Fruit fly (Drosophila melanogaster): ENCODE results near the gene FoxK.

FoxK gene

DNA sequence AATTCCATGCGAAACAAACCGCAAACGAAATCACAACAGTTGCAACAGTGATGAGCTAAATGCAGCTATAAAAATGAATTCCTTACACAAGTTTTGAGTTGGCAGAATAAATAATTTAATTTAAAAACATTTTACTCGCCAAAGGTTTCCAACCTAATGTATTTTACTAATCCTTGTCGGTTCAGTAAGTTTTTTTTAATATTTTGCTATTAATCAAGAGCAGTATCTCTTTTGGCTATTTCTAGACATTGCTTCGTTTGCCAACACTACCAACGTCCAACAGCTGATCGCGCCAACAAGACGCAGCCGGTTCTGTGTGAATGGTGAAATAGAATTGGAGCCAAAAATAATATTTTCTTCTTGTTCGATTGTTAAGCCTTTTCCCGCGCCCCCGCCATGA lies 55.9 kb downstream of the FoxK start, which contains the start of the genes CG32075, CG45101 and SuUR (continued):
- TF ChIP-seq CG6689 (GFP tag; IDR thresholded peaks at IDR 0.05), result peak; percentile 88
- TF ChIP-seq jigr1 (GFP tag; IDR thresholded peaks at IDR 0.05), result peak; percentile 51; the same call in 1 of the 3 replicates
- TF ChIP-seq her (GFP tag; optimal IDR thresholded peaks at IDR 0.05), result peak; percentile 68
- TF ChIP-seq CG1603 (tag; optimal IDR thresholded peaks at IDR 0.05), result peak; percentile 51
- TF ChIP-seq HLH3B (GFP tag; IDR thresholded peaks at IDR 0.05), result peak; percentile 78
- peak; percentile 82 for TF ChIP-seq Atf-2 (GFP tag; optimal IDR thresholded peaks at IDR 0.05)
- TF ChIP-seq CG1233 (GFP tag; optimal IDR thresholded peaks at IDR 0.05), result peak; percentile 68
- no peak for TF ChIP-seq btn (GFP tag; optimal IDR thresholded peaks at IDR 0.05)
- peak; percentile 89 for TF ChIP-seq CG32532 (GFP tag; IDR thresholded peaks at IDR 0.05)
- peak; percentile 94 for TF ChIP-seq tgo (GFP tag; IDR thresholded peaks at IDR 0.05)
- TF ChIP-seq Blimp-1 (GFP tag; optimal IDR thresholded peaks at IDR 0.05), result no peak
- peak; percentile 80 for TF ChIP-seq CG16815 (GFP tag; optimal IDR thresholded peaks at IDR 0.05)
- peak; percentile 88 for TF ChIP-seq Ssrp (tag; optimal IDR thresholded peaks at IDR 0.05)
- TF ChIP-seq sob (GFP tag; IDR thresholded peaks at IDR 0.05), result peak; percentile 88
- TF ChIP-seq CG4854 (GFP tag; optimal IDR thresholded peaks at IDR 0.05), result peak; percentile 84
- peak; percentile 80 for TF ChIP-seq run (tag; optimal IDR thresholded peaks at IDR 0.05)
- TF ChIP-seq CG13424 (tag; optimal IDR thresholded peaks at IDR 0.05), result peak; percentile 90
- TF ChIP-seq Fer3 (tag; optimal IDR thresholded peaks at IDR 0.05), result peak; percentile 74
- peak; percentile 52 for TF ChIP-seq odd (GFP tag; optimal IDR thresholded peaks at IDR 0.05)
- TF ChIP-seq crp (GFP tag; optimal IDR thresholded peaks at IDR 0.05), result peak; percentile 97 to 99
- TF ChIP-seq Neu2 (GFP tag; optimal IDR thresholded peaks at IDR 0.05; ENCODE audit: borderline replicate concordance), result no peak
- peak; percentile 78 for TF ChIP-seq Dek (tag; optimal IDR thresholded peaks at IDR 0.05)
- TF ChIP-seq nmo (GFP tag; optimal IDR thresholded peaks at IDR 0.05), result peak; percentile 90
- peak; percentile 72; the same call in 2 of the 3 replicates for TF ChIP-seq CG14050 (GFP tag; IDR thresholded peaks at IDR 0.05)
- peak; percentile 77 for TF ChIP-seq Fer1 (GFP tag; optimal IDR thresholded peaks at IDR 0.05)
- peak; percentile 76 for TF ChIP-seq CG3995 (GFP tag; optimal IDR thresholded peaks at IDR 0.05)
- TF ChIP-seq gsb (GFP tag; IDR thresholded peaks at IDR 0.05), result peak; percentile 53; the same call in 1 of the 2 replicates
- TF ChIP-seq Adf1 (GFP tag; IDR thresholded peaks at IDR 0.05), result peak; percentile 66
- peak; percentile 75 for TF ChIP-seq B-H1 (GFP tag; IDR thresholded peaks at IDR 0.05)
- TF ChIP-seq crc (GFP tag; optimal IDR thresholded peaks at IDR 0.05), result peak; percentile 73
- TF ChIP-seq Hr51 (GFP tag; optimal IDR thresholded peaks at IDR 0.05), result peak; percentile 83 to 93
- peak; percentile 91 for TF ChIP-seq Dip3 (GFP tag; optimal IDR thresholded peaks at IDR 0.05)
- peak; percentile 88 for TF ChIP-seq CG17829 (tag; optimal IDR thresholded peaks at IDR 0.05)
- TF ChIP-seq CG17328 (GFP tag; IDR thresholded peaks at IDR 0.05), result peak; percentile 89
- TF ChIP-seq CG4282 (GFP tag; optimal IDR thresholded peaks at IDR 0.05), result peak; percentile 74
- TF ChIP-seq CG15514 (GFP tag; optimal IDR thresholded peaks at IDR 0.05), result peak; percentile 78
- peak; percentile 91 to 92 for TF ChIP-seq dpn (GFP tag; optimal IDR thresholded peaks at IDR 0.05)
- peak; percentile 63 for TF ChIP-seq CG14710 (tag; optimal IDR thresholded peaks at IDR 0.05)
- peak in 1 of 2 experiments; percentile 30 for TF ChIP-seq tll (GFP tag; optimal IDR thresholded peaks at IDR 0.05)
- TF ChIP-seq Aef1 (GFP tag; IDR thresholded peaks at IDR 0.05), result peak; percentile 90
- TF ChIP-seq Mad (GFP tag; optimal IDR thresholded peaks at IDR 0.05), result peak; percentile 90
- TF ChIP-seq CG1024 (GFP tag; IDR thresholded peaks at IDR 0.05), result peak; percentile 79
- peak; percentile 99 for TF ChIP-seq Ets65A (GFP tag)
- peak; percentile 88 for TF ChIP-seq al (GFP tag; IDR thresholded peaks at IDR 0.05)
- peak; percentile 87 for TF ChIP-seq Bteb2 (GFP tag; optimal IDR thresholded peaks at IDR 0.05)
- TF ChIP-seq Antp (GFP tag; optimal IDR thresholded peaks at IDR 0.05), result peak; percentile 84
- peak; percentile 69 for TF ChIP-seq dmrt99B (tag; optimal IDR thresholded peaks at IDR 0.05)
- TF ChIP-seq CG34224 (GFP tag; IDR thresholded peaks at IDR 0.05; ENCODE audit: partially characterized antibody), result no peak
- no peak for TF ChIP-seq Trl (optimal IDR thresholded peaks at IDR 0.05)
- TF ChIP-seq Trl (GFP tag; optimal IDR thresholded peaks at IDR 0.05), result peak; percentile 93
- peak; percentile 83 for TF ChIP-seq Six4 (GFP tag; optimal IDR thresholded peaks at IDR 0.05)
